Fruit fly (Drosophila melanogaster) S2 (cell line): Measurements from ENCODE around the gene Dpm2.

Experiments
- CG8478 ChIP-seq: fragments of >200 bp; optimal IDR thresholded peaks from 2 replicates; lab custom pipeline; 2018
- CTCF ChIP-seq, 2 experiments: fragments of >200 bp; optimal IDR thresholded peaks; 2 replicates each; lab custom pipeline; 2018

dm6 chr3L:3274463-3275177 is 44.7 kb upstream of the Dpm2 start:
- TF ChIP-seq CG8478 (lab: Kevin White, UChicago) (no peak), CTCF (optimal IDR thresholded peaks at IDR 0.05; lab: Kevin White, UChicago) (no peak)
